Worm (Caenorhabditis elegans): ENCODE data around the gene Y71H2AM.12.

DNA sequence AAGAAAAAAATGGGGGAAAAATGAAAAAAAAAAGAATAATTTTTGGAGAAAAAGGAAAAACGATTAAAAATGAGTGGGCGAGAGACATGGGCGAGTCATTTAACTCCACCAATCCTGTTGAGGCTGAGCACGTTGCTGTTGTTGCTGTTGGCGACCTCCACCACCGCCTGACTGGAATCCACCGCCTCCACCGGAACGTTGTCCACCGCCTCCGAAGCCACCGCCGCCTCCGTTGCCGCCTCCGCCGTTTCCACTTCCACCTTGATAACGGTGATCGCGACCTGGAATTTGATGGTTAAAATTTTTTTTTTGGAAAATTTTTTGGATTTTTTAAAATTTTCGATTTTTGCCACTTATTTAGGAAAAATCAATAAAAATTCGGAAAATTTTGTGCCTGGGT, 36.9 kb upstream of the Y71H2AM.12 start:
- TF ChIP-seq B0261.1 (tag; optimal IDR thresholded peaks at IDR 0.05) (no peak), nfyb-1 (GFP tag; IDR thresholded peaks at IDR 0.05) (no peak), hrde-1 (tag; optimal IDR thresholded peaks at IDR 0.05; ENCODE audit: borderline replicate concordance) (no peak), attf-3 (GFP tag; conservative IDR thresholded peaks at IDR 0.05) (no peak), lir-1 (GFP tag; conservative IDR thresholded peaks at IDR 0.05) (no peak)

Measured in whole organism, young adult.